Fruit fly (Drosophila melanogaster): ENCODE data around the gene CG7298.

DNA sequence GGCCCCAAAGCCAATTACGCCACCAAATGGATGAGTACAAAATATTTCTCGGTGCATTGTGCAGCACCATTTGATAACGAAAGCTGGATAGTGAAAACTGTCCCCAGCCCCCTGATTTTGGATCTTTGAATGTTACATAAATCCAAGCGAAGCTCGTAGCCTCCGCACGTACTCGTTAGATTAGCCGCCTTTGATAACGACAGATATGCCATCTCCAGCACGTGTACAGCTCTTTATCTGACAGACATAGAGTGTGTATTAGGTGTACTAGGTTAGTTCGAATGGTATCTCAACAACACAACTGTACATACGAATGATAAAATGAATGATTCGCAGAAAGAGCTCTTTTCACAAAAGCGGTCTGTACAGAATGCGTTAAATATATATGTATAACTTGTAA is 7.2 kb downstream of the CG7298 start:
- no peak for TF ChIP-seq CG9948 (tag; optimal IDR thresholded peaks at IDR 0.05)
- no peak for TF ChIP-seq rn (GFP tag; IDR thresholded peaks at IDR 0.05)
- no peak for TF ChIP-seq EcR (GFP tag; optimal IDR thresholded peaks at IDR 0.05)

All from whole organism, pupa.